Worm (Caenorhabditis elegans) whole organism, midembryonic: ENCODE measurements around the gene glb-30.

Source experiments
- T22C8.4 ChIP-seq: fragments of 200-800 bp; sonication (Bioruptor generic); IDR thresholded peaks from 2 replicates; pipeline ENCODE4 v1.3.6; 2022; ENCODE audit warnings: missing genetic modification characterization, missing compliant biosample characterization
- cog-1 ChIP-seq: sonication (generic microtip); optimal IDR thresholded peaks from 2 replicates; lab custom pipeline; 2016; ENCODE audit warnings: missing genetic modification characterization, missing compliant biosample characterization
- flt-1 ChIP-seq: fragments of 200-800 bp; sonication (Bioruptor generic); IDR thresholded peaks from 2 replicates; pipeline ENCODE4 v1.3.6; 2022; ENCODE audit warnings: missing genetic modification characterization, missing compliant biosample characterization
- klf-2 ChIP-seq: fragments of 200-800 bp; sonication (Bioruptor generic); conservative IDR thresholded peaks from 2 replicates; pipeline ENCODE4 v1.3.6; 2022; ENCODE audit warnings: missing genetic modification reagents, missing genetic modification characterization, missing compliant biosample characterization
- med-1 ChIP-seq: sonication (generic microtip); optimal IDR thresholded peaks from 2 replicates; lab custom pipeline; 2017; ENCODE audit warnings: missing genetic modification characterization, mild to moderate bottlenecking, missing compliant biosample characterization, antibody characterized with exemption, missing genetic modification reagents; ENCODE audit not compliant: insufficient read depth
- ref-1 ChIP-seq: fragments of 200-800 bp; sonication (Bioruptor generic); conservative IDR thresholded peaks from 2 replicates; pipeline ENCODE4 v1.3.6; 2022; ENCODE audit warnings: missing genetic modification reagents, missing genetic modification characterization, missing compliant biosample characterization
- tab-1 ChIP-seq: fragments of 200-800 bp; sonication (Bioruptor generic); IDR thresholded peaks from 2 replicates; pipeline ENCODE4 v1.3.6; 2022; ENCODE audit warnings: missing genetic modification characterization, missing compliant biosample characterization
- ztf-23 ChIP-seq: fragments of 200-800 bp; sonication (Bioruptor generic); IDR thresholded peaks from 2 replicates; pipeline ENCODE4 v1.3.6; 2022; ENCODE audit warnings: missing genetic modification reagents, missing genetic modification characterization, missing compliant biosample characterization
- ztf-29 ChIP-seq: fragments of 200-800 bp; sonication (Bioruptor generic); IDR thresholded peaks from 2 replicates; pipeline ENCODE4 v1.3.6; 2022; ENCODE audit warnings: missing genetic modification reagents, missing genetic modification characterization, missing compliant biosample characterization

glb-30 gene

ce11 chrIII:1668519-1668918, at the start of gene glb-30:
Gene glb-30 (minus strand): TSS chrIII:1668619.
- TF ChIP-seq ref-1 (GFP tag; lab: Robert Waterston, UW): no peak
- TF ChIP-seq klf-2 (GFP tag; lab: Robert Waterston, UW): no peak
- no peak for TF ChIP-seq T22C8.4 (GFP tag; lab: Robert Waterston, UW)
- no peak for TF ChIP-seq tab-1 (GFP tag; lab: Robert Waterston, UW)
- TF ChIP-seq med-1 (GFP tag; lab: Kevin White, UChicago): no peak
- TF ChIP-seq ztf-29 (GFP tag; lab: Robert Waterston, UW): no peak
- no peak for TF ChIP-seq ztf-23 (GFP tag; lab: Robert Waterston, UW)
- no peak for TF ChIP-seq flt-1 (GFP tag; lab: Robert Waterston, UW)
- no peak for TF ChIP-seq cog-1 (tag; lab: Kevin White, UChicago)

- TF ChIP-seq cog-1 (tag; lab: Kevin White, UChicago) (no peak), flt-1 (GFP tag; lab: Robert Waterston, UW) (no peak), T22C8.4 (GFP tag; lab: Robert Waterston, UW) (no peak), ztf-29 (GFP tag; lab: Robert Waterston, UW) (no peak), klf-2 (GFP tag; lab: Robert Waterston, UW) (no peak), ref-1 (GFP tag; lab: Robert Waterston, UW) (no peak), tab-1 (GFP tag; lab: Robert Waterston, UW) (no peak), med-1 (GFP tag; lab: Kevin White, UChicago) (no peak), ztf-23 (GFP tag; lab: Robert Waterston, UW) (no peak)
Observed at ce11 chrIII:1717772-1718171, 49.4 kb upstream of the glb-30 start.

ce11 chrIII:1713991-1714611, 45.7 kb upstream of the glb-30 start:
- TF ChIP-seq ztf-23 (GFP tag; lab: Robert Waterston, UW): 0 out of 2 replicates have a peak, but pooled peaks have one; percentile 60
- TF ChIP-seq cog-1 (tag; lab: Kevin White, UChicago): no peak
- TF ChIP-seq ztf-29 (GFP tag; lab: Robert Waterston, UW): no peak

ce11 chrIII:1707218-1707617, 38.8 kb upstream of the glb-30 start:
- TF ChIP-seq flt-1 (GFP tag; lab: Robert Waterston, UW) (0 out of 2 replicates have a peak, but pooled peaks have one; percentile 43), tab-1 (GFP tag; lab: Robert Waterston, UW) (0 out of 2 replicates have a peak, but pooled peaks have one; percentile 37), ztf-23 (GFP tag; lab: Robert Waterston, UW) (0 out of 2 replicates have a peak, but pooled peaks have one; percentile 37)

ce11 chrIII:1705799-1706198, 37.4 kb upstream of the glb-30 start, which contains the start of the genes fbxa-13 and Y22D7AR.2:
Gene fbxa-13 (minus strand): TSS chrIII:1705899.
Gene Y22D7AR.2 (plus strand): TSS chrIII:1705946.
- no peak for TF ChIP-seq ztf-23 (GFP tag; lab: Robert Waterston, UW)
- TF ChIP-seq T22C8.4 (GFP tag; lab: Robert Waterston, UW): no peak
- no peak for TF ChIP-seq tab-1 (GFP tag; lab: Robert Waterston, UW)
- TF ChIP-seq flt-1 (GFP tag; lab: Robert Waterston, UW): no peak
- TF ChIP-seq ztf-29 (GFP tag; lab: Robert Waterston, UW): no peak
- TF ChIP-seq ref-1 (GFP tag; lab: Robert Waterston, UW): no peak
- no peak for TF ChIP-seq med-1 (GFP tag; lab: Kevin White, UChicago)
- no peak for TF ChIP-seq klf-2 (GFP tag; lab: Robert Waterston, UW)
- no peak for TF ChIP-seq cog-1 (tag; lab: Kevin White, UChicago)

- TF ChIP-seq flt-1 (GFP tag; lab: Robert Waterston, UW): no peak
- no peak for TF ChIP-seq med-1 (GFP tag; lab: Kevin White, UChicago)
- TF ChIP-seq cog-1 (tag; lab: Kevin White, UChicago): no peak
- TF ChIP-seq ztf-29 (GFP tag; lab: Robert Waterston, UW): no peak
- TF ChIP-seq tab-1 (GFP tag; lab: Robert Waterston, UW): no peak
- TF ChIP-seq ztf-23 (GFP tag; lab: Robert Waterston, UW): no peak
Observed at ce11 chrIII:1705331-1705730, 36.9 kb upstream of the glb-30 start.

ce11 chrIII:1704020-1704419, 35.6 kb upstream of the glb-30 start:
- no peak for TF ChIP-seq T22C8.4 (GFP tag; lab: Robert Waterston, UW)
- TF ChIP-seq tab-1 (GFP tag; lab: Robert Waterston, UW): no peak
- TF ChIP-seq cog-1 (tag; lab: Kevin White, UChicago): no peak
- TF ChIP-seq med-1 (GFP tag; lab: Kevin White, UChicago): no peak
- TF ChIP-seq ref-1 (GFP tag; lab: Robert Waterston, UW): no peak
- no peak for TF ChIP-seq ztf-23 (GFP tag; lab: Robert Waterston, UW)
- no peak for TF ChIP-seq flt-1 (GFP tag; lab: Robert Waterston, UW)
- TF ChIP-seq ztf-29 (GFP tag; lab: Robert Waterston, UW): no peak
- TF ChIP-seq klf-2 (GFP tag; lab: Robert Waterston, UW): no peak

ce11 chrIII:1702337-1702736, 33.9 kb upstream of the glb-30 start, which contains the start of gene spex-3:
Gene spex-3 (minus strand): TSS chrIII:1702437.
- TF ChIP-seq klf-2 (GFP tag; lab: Robert Waterston, UW) (no peak), cog-1 (tag; lab: Kevin White, UChicago) (no peak), ztf-29 (GFP tag; lab: Robert Waterston, UW) (no peak), T22C8.4 (GFP tag; lab: Robert Waterston, UW) (no peak), med-1 (GFP tag; lab: Kevin White, UChicago) (no peak), flt-1 (GFP tag; lab: Robert Waterston, UW) (no peak), ref-1 (GFP tag; lab: Robert Waterston, UW) (no peak), ztf-23 (GFP tag; lab: Robert Waterston, UW) (no peak), tab-1 (GFP tag; lab: Robert Waterston, UW) (no peak)

ce11 chrIII:1698842-1699241, 30.4 kb upstream of the glb-30 start, which contains the start of gene fbxa-74:
Gene fbxa-74 (minus strand): TSS chrIII:1698986.
- TF ChIP-seq cog-1 (tag; lab: Kevin White, UChicago): no peak
- no peak for TF ChIP-seq tab-1 (GFP tag; lab: Robert Waterston, UW)
- TF ChIP-seq med-1 (GFP tag; lab: Kevin White, UChicago): no peak
- TF ChIP-seq T22C8.4 (GFP tag; lab: Robert Waterston, UW): no peak
- no peak for TF ChIP-seq ref-1 (GFP tag; lab: Robert Waterston, UW)
- TF ChIP-seq flt-1 (GFP tag; lab: Robert Waterston, UW): no peak
- no peak for TF ChIP-seq ztf-29 (GFP tag; lab: Robert Waterston, UW)
- TF ChIP-seq ztf-23 (GFP tag; lab: Robert Waterston, UW): no peak
- no peak for TF ChIP-seq klf-2 (GFP tag; lab: Robert Waterston, UW)
